Worm (Caenorhabditis elegans) whole organism, midembryonic: Measurements from ENCODE around the gene K07D4.6.

Experiments
- cog-1 ChIP-seq: sonication (generic microtip); optimal IDR thresholded peaks from 2 replicates; lab custom pipeline; 2016; ENCODE audit warnings: missing genetic modification characterization, missing compliant biosample characterization
- ref-1 ChIP-seq: fragments of 200-800 bp; sonication (Bioruptor generic); conservative IDR thresholded peaks from 2 replicates; pipeline ENCODE4 v1.3.6; 2022; ENCODE audit warnings: missing genetic modification reagents, missing genetic modification characterization, missing compliant biosample characterization

ce11 chrII:3989627-3990367, 28.7 kb downstream of the K07D4.6 start, which contains the start of gene Y14H12A.2:
- TF ChIP-seq cog-1 (tag; lab: Kevin White, UChicago) (no peak), ref-1 (GFP tag; lab: Robert Waterston, UW) (no peak)
